Worm (Caenorhabditis elegans): ENCODE results near the gene C34F6.1.

DNA sequence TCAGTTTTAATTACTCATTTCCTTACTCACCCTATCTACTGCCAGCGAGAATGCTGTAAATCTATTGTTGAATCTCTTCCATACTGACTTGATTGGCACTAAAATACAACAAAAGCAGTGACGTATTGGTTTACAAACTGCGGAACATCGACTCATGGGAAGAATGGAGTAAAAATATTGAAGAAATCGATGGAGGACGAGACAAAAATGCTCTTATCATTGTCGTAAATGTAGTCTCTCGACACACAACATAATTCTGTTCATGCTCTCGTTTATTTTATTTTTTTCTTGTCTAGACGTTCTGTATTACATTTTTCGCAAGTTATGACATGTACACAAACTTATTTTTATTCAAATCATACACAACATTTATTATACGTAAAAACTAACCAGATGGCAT is 7.1 kb upstream of the C34F6.1 start, which contains the start of gene C34F6.11:
- no peak for TF ChIP-seq ceh-100 (GFP tag; IDR thresholded peaks at IDR 0.05)
- TF ChIP-seq Y79H2A.3 (GFP tag; conservative IDR thresholded peaks at IDR 0.05), result no peak
- no peak for TF ChIP-seq madf-6 (GFP tag; IDR thresholded peaks at IDR 0.05)
- no peak for TF ChIP-seq nhr-27 (tag; optimal IDR thresholded peaks at IDR 0.05)
- no peak for TF ChIP-seq snpc-4 (GFP tag; optimal IDR thresholded peaks at IDR 0.05)
- TF ChIP-seq snpc-4 (tag; optimal IDR thresholded peaks at IDR 0.05), result no peak
- TF ChIP-seq dpl-1 (GFP tag; optimal IDR thresholded peaks at IDR 0.05), result no peak
- no peak for TF ChIP-seq B0261.1 (tag; optimal IDR thresholded peaks at IDR 0.05)
- no peak for TF ChIP-seq unc-62 (GFP tag; optimal IDR thresholded peaks at IDR 0.05)
- TF ChIP-seq sea-2 (GFP tag; IDR thresholded peaks at IDR 0.05), result no peak
